Fruit fly (Drosophila melanogaster) whole organism, embryonic: ENCODE results near the gene Dlic.

Experiments used
- B-H1 ChIP-seq: fragments of 200-800 bp; sonication (Bioruptor generic); IDR thresholded peaks from 3 replicates; pipeline ENCODE4 v1.3.6; 2022; ENCODE audit warnings: missing biosample characterization, missing genetic modification characterization
- Bgb ChIP-seq: fragments of 200-800 bp; sonication (Bioruptor generic); IDR thresholded peaks from 2 replicates; pipeline ENCODE4 v1.3.6; 2022; ENCODE audit warnings: missing biosample characterization, missing genetic modification characterization; ENCODE audit not compliant: partially characterized antibody
- CG10209 ChIP-seq: fragments of 200-800 bp; sonication (Bioruptor generic); optimal IDR thresholded peaks from 3 replicates; lab custom pipeline; 2017; ENCODE audit warnings: missing biosample characterization, mild to moderate bottlenecking, missing genetic modification characterization, missing genetic modification reagents
- CG12104 ChIP-seq: fragments of 200-800 bp; sonication (Bioruptor generic); optimal IDR thresholded peaks from 3 replicates; lab custom pipeline; 2016; ENCODE audit warnings: missing biosample characterization, missing genetic modification characterization
- CG13296 ChIP-seq: fragments of 200-800 bp; sonication (Bioruptor generic); optimal IDR thresholded peaks from 3 replicates; lab custom pipeline; 2018; ENCODE audit warnings: missing biosample characterization, mild to moderate bottlenecking, missing genetic modification characterization
- CG15011 ChIP-seq: fragments of 200-800 bp; sonication (Bioruptor generic); optimal IDR thresholded peaks from 3 replicates; lab custom pipeline; 2018; ENCODE audit warnings: missing biosample characterization, mild to moderate bottlenecking, missing genetic modification characterization
- CG15479 ChIP-seq: fragments of 200-800 bp; sonication (Bioruptor generic); optimal IDR thresholded peaks from 3 replicates; lab custom pipeline; 2019; ENCODE audit warnings: missing biosample characterization, mild to moderate bottlenecking, missing genetic modification characterization, moderate library complexity
- CG17328 ChIP-seq: fragments of 200-800 bp; sonication (Bioruptor generic); IDR thresholded peaks from 2 replicates; pipeline ENCODE4 v1.3.6; 2022; ENCODE audit warnings: missing biosample characterization, missing genetic modification characterization
- CG17802 ChIP-seq: fragments of 200-800 bp; sonication (Bioruptor generic); optimal IDR thresholded peaks from 2 replicates; lab custom pipeline; 2018; ENCODE audit warnings: missing biosample characterization, mild to moderate bottlenecking, missing genetic modification characterization, moderate library complexity
- CG17829 ChIP-seq: fragments of 200-800 bp; optimal IDR thresholded peaks from 2 replicates; lab custom pipeline; 2019; ENCODE audit warnings: missing biosample characterization, mild to moderate bottlenecking, missing genetic modification characterization, moderate library complexity
- CG18476 ChIP-seq: fragments of 200-800 bp; sonication (Bioruptor generic); optimal IDR thresholded peaks from 2 replicates; lab custom pipeline; 2016; ENCODE audit warnings: missing biosample characterization, mild to moderate bottlenecking, missing genetic modification characterization
- CG2116 ChIP-seq: fragments of 200-800 bp; sonication (Bioruptor generic); optimal IDR thresholded peaks from 3 replicates; lab custom pipeline; 2018; ENCODE audit warnings: missing biosample characterization, mild to moderate bottlenecking, missing genetic modification characterization
- CG2202 ChIP-seq: fragments of 200-800 bp; sonication (Bioruptor generic); optimal IDR thresholded peaks from 2 replicates; lab custom pipeline; 2018; ENCODE audit warnings: missing biosample characterization, mild to moderate bottlenecking, missing genetic modification characterization
- CG32532 ChIP-seq: fragments of 200-800 bp; sonication (Bioruptor generic); IDR thresholded peaks from 2 replicates; pipeline ENCODE4 v1.3.6; 2022; ENCODE audit warnings: missing biosample characterization, missing genetic modification characterization
- CG33213 ChIP-seq: fragments of 200-800 bp; sonication (Bioruptor generic); optimal IDR thresholded peaks from 3 replicates; lab custom pipeline; 2016; ENCODE audit warnings: missing biosample characterization, missing genetic modification characterization
- CG4617 ChIP-seq: fragments of 200-800 bp; sonication (Bioruptor generic); optimal IDR thresholded peaks from 3 replicates; lab custom pipeline; 2016; ENCODE audit warnings: missing biosample characterization, missing genetic modification characterization, borderline replicate concordance
- CG5245 ChIP-seq: fragments of 200-800 bp; sonication (Bioruptor generic); optimal IDR thresholded peaks from 3 replicates; lab custom pipeline; 2016; ENCODE audit warnings: missing biosample characterization, missing genetic modification characterization
- CG6272 ChIP-seq: fragments of 200-800 bp; sonication (Bioruptor generic); IDR thresholded peaks from 2 replicates; pipeline ENCODE4 v1.3.6; 2022; ENCODE audit warnings: missing biosample characterization, missing genetic modification characterization
- CG6791 ChIP-seq: fragments of 200-800 bp; sonication (Bioruptor generic); IDR thresholded peaks from 3 replicates; pipeline ENCODE4 v1.3.6; 2022; ENCODE audit warnings: missing biosample characterization, missing genetic modification characterization; ENCODE audit not compliant: partially characterized antibody
- CG8944 ChIP-seq: fragments of 200-800 bp; sonication (Bioruptor generic); optimal IDR thresholded peaks from 3 replicates; lab custom pipeline; 2016; ENCODE audit warnings: missing biosample characterization, missing genetic modification characterization
- CTCF ChIP-seq: fragments of 200-800 bp; sonication (Bioruptor generic); optimal IDR thresholded peaks from 2 replicates; lab custom pipeline; 2017; ENCODE audit warnings: missing biosample characterization, mild to moderate bottlenecking, missing genetic modification characterization, moderate library complexity
- HLH4C ChIP-seq: fragments of 200-800 bp; sonication (Bioruptor generic); IDR thresholded peaks from 3 replicates; pipeline ENCODE4 v1.3.6; 2022; ENCODE audit warnings: missing biosample characterization, missing genetic modification characterization; ENCODE audit not compliant: partially characterized antibody
- Hand ChIP-seq: fragments of 200-800 bp; sonication (Bioruptor generic); optimal IDR thresholded peaks from 2 replicates; lab custom pipeline; 2017; ENCODE audit warnings: mild to moderate bottlenecking, missing biosample characterization, missing genetic modification reagents, missing genetic modification characterization
- Max ChIP-seq: fragments of 200-800 bp; sonication (Bioruptor generic); optimal IDR thresholded peaks from 2 replicates; lab custom pipeline; 2016; ENCODE audit warnings: missing biosample characterization, mild to moderate bottlenecking, missing genetic modification characterization
- NK7.1 ChIP-seq: fragments of 200-800 bp; sonication (Bioruptor generic); optimal IDR thresholded peaks from 3 replicates; lab custom pipeline; 2016; ENCODE audit warnings: missing biosample characterization, missing genetic modification characterization
- Nf-YA ChIP-seq: fragments of 200-800 bp; sonication (Bioruptor generic); IDR thresholded peaks from 2 replicates; pipeline ENCODE4 v1.3.6; 2022; ENCODE audit warnings: missing biosample characterization, missing genetic modification characterization
- Nf-YB ChIP-seq: fragments of 200-800 bp; sonication (Bioruptor generic); optimal IDR thresholded peaks from 3 replicates; lab custom pipeline; 2019; ENCODE audit warnings: missing biosample characterization, mild to moderate bottlenecking, missing genetic modification characterization, moderate library complexity
- Rfx ChIP-seq: fragments of 200-800 bp; sonication (Bioruptor generic); IDR thresholded peaks from 2 replicates; pipeline ENCODE4 v1.3.6; 2022; ENCODE audit warnings: missing biosample characterization, missing genetic modification characterization
- TFAM ChIP-seq: fragments of 200-800 bp; sonication (Bioruptor generic); optimal IDR thresholded peaks from 2 replicates; lab custom pipeline; 2017; ENCODE audit warnings: missing biosample characterization, missing genetic modification characterization, inconsistent platforms
- Vsx1 ChIP-seq: fragments of 200-800 bp; sonication (Bioruptor generic); optimal IDR thresholded peaks from 2 replicates; lab custom pipeline; 2017; ENCODE audit warnings: missing biosample characterization, mild to moderate bottlenecking, missing genetic modification characterization, missing genetic modification reagents
- YL-1 ChIP-seq: fragments of 200-800 bp; sonication (Bioruptor generic); optimal IDR thresholded peaks from 3 replicates; lab custom pipeline; 2017; ENCODE audit warnings: missing biosample characterization, mild to moderate bottlenecking, missing genetic modification characterization
- ap ChIP-seq: fragments of 200-800 bp; sonication (Bioruptor generic); IDR thresholded peaks from 2 replicates; pipeline ENCODE4 v1.3.6; 2022; ENCODE audit warnings: missing biosample characterization, missing genetic modification characterization
- bab2 ChIP-seq: fragments of 200-800 bp; sonication (Bioruptor generic); optimal IDR thresholded peaks from 2 replicates; lab custom pipeline; 2016; ENCODE audit warnings: missing biosample characterization, missing genetic modification characterization
- bsh ChIP-seq, 2 experiments: fragments of 200-800 bp; sonication (Bioruptor generic); optimal IDR thresholded peaks; 2 replicates each; lab custom pipeline; 2017 to 2018; ENCODE audit warnings: mild to moderate bottlenecking in 2 of 2, missing biosample characterization in 2 of 2, missing genetic modification characterization in 2 of 2, moderate library complexity in 1 of 2
- cwo ChIP-seq: fragments of 200-800 bp; sonication (Bioruptor generic); optimal IDR thresholded peaks from 3 replicates; lab custom pipeline; 2017; ENCODE audit warnings: missing biosample characterization, missing genetic modification characterization, mild to moderate bottlenecking, moderate library complexity, missing genetic modification reagents
- fd3F ChIP-seq: fragments of 200-800 bp; sonication (Bioruptor generic); optimal IDR thresholded peaks from 2 replicates; lab custom pipeline; 2018; ENCODE audit warnings: missing biosample characterization, mild to moderate bottlenecking, missing genetic modification characterization, moderate library complexity
- fu2 ChIP-seq: fragments of 200-800 bp; sonication (Bioruptor generic); optimal IDR thresholded peaks from 2 replicates; lab custom pipeline; 2016; ENCODE audit warnings: missing biosample characterization, missing genetic modification characterization
- gce ChIP-seq: fragments of 200-800 bp; sonication (Bioruptor generic); IDR thresholded peaks from 3 replicates; pipeline ENCODE4 v1.3.6; 2022; ENCODE audit warnings: missing biosample characterization, missing genetic modification characterization
- gcm ChIP-seq: fragments of 200-800 bp; sonication (Bioruptor generic); optimal IDR thresholded peaks from 2 replicates; lab custom pipeline; 2019; ENCODE audit warnings: missing biosample characterization, mild to moderate bottlenecking, missing genetic modification characterization, moderate library complexity
- gsb-n ChIP-seq: fragments of 200-800 bp; sonication (Bioruptor generic); optimal IDR thresholded peaks from 3 replicates; lab custom pipeline; 2018; ENCODE audit warnings: missing biosample characterization, mild to moderate bottlenecking, missing genetic modification characterization
- inv ChIP-seq: fragments of 200-800 bp; sonication (Bioruptor generic); IDR thresholded peaks from 2 replicates; pipeline ENCODE4 v1.3.6; 2022; ENCODE audit warnings: missing biosample characterization, missing genetic modification characterization; ENCODE audit not compliant: partially characterized antibody
- jing ChIP-seq: fragments of 200-800 bp; sonication (Bioruptor generic); optimal IDR thresholded peaks from 2 replicates; lab custom pipeline; 2018; ENCODE audit warnings: missing biosample characterization, mild to moderate bottlenecking, missing genetic modification characterization
- nau ChIP-seq: fragments of 200-800 bp; sonication (Bioruptor generic); optimal IDR thresholded peaks from 3 replicates; lab custom pipeline; 2017; ENCODE audit warnings: missing biosample characterization, mild to moderate bottlenecking, missing genetic modification characterization, missing genetic modification reagents
- peb ChIP-seq: fragments of 200-800 bp; sonication (Bioruptor generic); IDR thresholded peaks from 2 replicates; pipeline ENCODE4 v1.3.6; 2022; ENCODE audit warnings: missing biosample characterization, missing genetic modification characterization
- phol ChIP-seq: fragments of 200-800 bp; sonication (Bioruptor generic); optimal IDR thresholded peaks from 3 replicates; lab custom pipeline; 2018; ENCODE audit warnings: missing biosample characterization, mild to moderate bottlenecking, missing genetic modification characterization, moderate library complexity
- sc ChIP-seq, 3 experiments: fragments of >200 bp in 2 of 3; fragments of 200-800 bp in 1 of 3; sonication (Bioruptor generic) in 1 of 3; optimal IDR thresholded peaks; 2 replicates in 2 of 3; 3 replicates in 1 of 3; lab custom pipeline; 2017; ENCODE audit warnings: mild to moderate bottlenecking in 1 of 3, missing biosample characterization in 1 of 3, missing genetic modification characterization in 1 of 3, missing genetic modification reagents in 1 of 3
- tin ChIP-seq: fragments of 200-800 bp; sonication (Bioruptor generic); optimal IDR thresholded peaks from 3 replicates; lab custom pipeline; 2016; ENCODE audit warnings: missing biosample characterization, missing genetic modification characterization
- tx ChIP-seq: fragments of 200-800 bp; sonication (Bioruptor generic); optimal IDR thresholded peaks from 2 replicates; lab custom pipeline; 2016; ENCODE audit warnings: missing biosample characterization, missing genetic modification characterization
- vvl ChIP-seq: fragments of 200-800 bp; sonication (Bioruptor generic); IDR thresholded peaks from 2 replicates; pipeline ENCODE4 v1.3.6; 2022; ENCODE audit warnings: missing biosample characterization, missing genetic modification characterization
- zfh1 ChIP-seq: fragments of 200-800 bp; sonication (Bioruptor generic); IDR thresholded peaks from 3 replicates; pipeline ENCODE4 v1.3.6; 2022; ENCODE audit warnings: missing biosample characterization, missing genetic modification characterization

The Dlic gene

dm6 chrX:11137566-11138186 is 16.5 kb upstream of the Dlic start, which contains the start of gene CDK2AP1 (continued):
- TF ChIP-seq CG12104 (GFP tag; lab: Kevin White, UChicago) (no peak), Nf-YB (GFP tag; lab: Kevin White, UChicago) (no peak), gsb-n (tag; lab: Kevin White, UChicago) (no peak), YL-1 (GFP tag; lab: Kevin White, UChicago) (peak; percentile 14), CG10209 (GFP tag; lab: Kevin White, UChicago) (no peak), peb (GFP tag; lab: Robert Waterston, UW) (no peak), Nf-YA (GFP tag; lab: Robert Waterston, UW) (no peak), CG4617 (GFP tag; lab: Kevin White, UChicago) (peak; percentile 54), sc (optimal IDR thresholded peaks at IDR 0.05; lab: Kevin White, UChicago) (no peak), sc (GFP tag; optimal IDR thresholded peaks at IDR 0.05; lab: Kevin White, UChicago) (no peak), Bgb (GFP tag; lab: Robert Waterston, UW) (peak; percentile 70), CG5245 (GFP tag; lab: Kevin White, UChicago) (no peak), Vsx1 (GFP tag; lab: Kevin White, UChicago) (no peak), CG17829 (peak; percentile 32), jing (no peak), CG2202 (tag; lab: Kevin White, UChicago) (no peak), Hand (GFP tag; lab: Kevin White, UChicago) (no peak), tin (GFP tag; lab: Kevin White, UChicago) (peak; percentile 27), CG17328 (GFP tag; lab: Robert Waterston, UW) (peak; percentile 39; the same call in 1 of the 2 replicates), CTCF (GFP tag; lab: Kevin White, UChicago) (no peak), TFAM (GFP tag; lab: Kevin White, UChicago) (no peak), Max (GFP tag; lab: Kevin White, UChicago) (no peak), CG15011 (GFP tag; lab: Kevin White, UChicago) (no peak), ap (GFP tag; lab: Robert Waterston, UW) (no peak), fd3F (GFP tag; lab: Kevin White, UChicago) (no peak), CG13296 (GFP tag; lab: Kevin White, UChicago) (no peak), NK7.1 (no peak), fu2 (GFP tag; lab: Kevin White, UChicago) (peak; percentile 26), CG2116 (GFP tag; lab: Kevin White, UChicago) (peak; percentile 78), CG15479 (GFP tag; lab: Kevin White, UChicago) (no peak), CG32532 (GFP tag; lab: Robert Waterston, UW) (peak; percentile 24), CG33213 (no peak), gcm (GFP tag; lab: Kevin White, UChicago) (no peak), cwo (GFP tag; lab: Kevin White, UChicago) (no peak), CG8944 (GFP tag; lab: Kevin White, UChicago) (peak; percentile 32), B-H1 (no peak), Rfx (GFP tag; lab: Robert Waterston, UW) (peak; percentile 72), nau (GFP tag; lab: Kevin White, UChicago) (no peak), inv (GFP tag; lab: Robert Waterston, UW) (peak; percentile 58), CG17802 (tag; lab: Kevin White, UChicago) (peak; percentile 86), bab2 (GFP tag; lab: Kevin White, UChicago) (peak; percentile 18), bsh (GFP tag; optimal IDR thresholded peaks at IDR 0.05; lab: Kevin White, UChicago) (peak in 1 of 2 experiments; percentile 7), vvl (GFP tag; lab: Robert Waterston, UW) (peak; percentile 63), gce (GFP tag; lab: Robert Waterston, UW) (no peak), CG6272 (no peak), CG6791 (GFP tag; lab: Robert Waterston, UW) (peak; percentile 87), phol (tag; lab: Kevin White, UChicago) (peak; percentile 37), HLH4C (GFP tag; lab: Robert Waterston, UW) (peak; percentile 87), zfh1 (GFP tag; lab: Robert Waterston, UW) (no peak), CG18476 (GFP tag; lab: Kevin White, UChicago) (no peak), tx (peak; percentile 3)
